Worm (Caenorhabditis elegans): Measurements from ENCODE around the gene daf-5.
"Not testable (repeated sequence)": the region's sequence is repeated elsewhere in the genome, so short reads cannot be mapped to it uniquely, and the experiment has no call there.

DNA sequence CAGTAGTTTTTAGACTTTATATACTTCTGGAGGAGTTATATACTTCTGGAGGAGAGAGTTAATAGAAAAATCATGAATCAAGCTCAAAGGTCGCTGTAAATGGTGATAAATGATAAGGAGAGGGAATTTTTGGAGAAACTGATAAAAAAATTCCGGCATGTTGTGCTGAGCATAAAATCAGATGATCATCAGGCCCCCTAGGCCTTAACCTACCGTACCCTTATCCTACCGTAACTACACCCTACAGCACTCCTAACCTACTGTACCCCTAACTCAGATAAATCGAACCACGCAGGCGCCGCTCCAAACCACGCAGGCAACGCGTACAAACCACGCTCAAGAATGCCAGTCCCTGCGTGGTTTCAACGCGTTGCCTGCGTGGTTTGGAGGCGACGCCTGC lies 52.1 kb downstream of the daf-5 start, which contains the start of gene F01D5.3:
- not testable (repeated sequence) for TF ChIP-seq hmg-4 (GFP tag; optimal IDR thresholded peaks at IDR 0.05); ama-1 (optimal IDR thresholded peaks at IDR 0.05); tbx-11 (GFP tag; IDR thresholded peaks at IDR 0.05); ets-7 (tag; optimal IDR thresholded peaks at IDR 0.05); ceh-36 (tag; optimal IDR thresholded peaks at IDR 0.05); aly-1 (tag; optimal IDR thresholded peaks at IDR 0.05)

Data from whole organism, early embryonic.